Worm (Caenorhabditis elegans): ENCODE measurements around the gene Y47D7A.2.

Y47D7A.2 gene

ce11 chrV:4400118-4400517 is 20.0 kb upstream of the Y47D7A.2 start, which contains the start of gene F13A2.4:
Gene F13A2.4 (minus strand): TSS chrV:4400218.
- TF ChIP-seq mbf-1 (tag; optimal IDR thresholded peaks at IDR 0.05) (no peak), lin-13 (GFP tag; optimal IDR thresholded peaks at IDR 0.05) (no peak), nhr-21 (tag; optimal IDR thresholded peaks at IDR 0.05) (no peak), nhr-237 (tag; optimal IDR thresholded peaks at IDR 0.05) (no peak), zag-1 (tag; optimal IDR thresholded peaks at IDR 0.05) (no peak), sma-9 (GFP tag; optimal IDR thresholded peaks at IDR 0.05) (no peak), sma-9 (tag; optimal IDR thresholded peaks at IDR 0.05) (no peak), sma-3 (GFP tag; optimal IDR thresholded peaks at IDR 0.05) (no peak)

ce11 chrV:4401865-4402264 is 18.2 kb upstream of the Y47D7A.2 start, which contains the start of gene F13A2.5:
Gene F13A2.5 (minus strand): TSS chrV:4401965.
- TF ChIP-seq fos-1 (tag; optimal IDR thresholded peaks at IDR 0.05): no peak
- TF ChIP-seq mdl-1 (tag; optimal IDR thresholded peaks at IDR 0.05): no peak
- no peak for TF ChIP-seq skn-1 (tag; optimal IDR thresholded peaks at IDR 0.05)
- no peak for TF ChIP-seq nhr-23 (tag; optimal IDR thresholded peaks at IDR 0.05)
- no peak for TF ChIP-seq nhr-77 (tag; optimal IDR thresholded peaks at IDR 0.05)
- no peak for TF ChIP-seq nhr-237 (tag; optimal IDR thresholded peaks at IDR 0.05)
- TF ChIP-seq R02D3.7 (tag; optimal IDR thresholded peaks at IDR 0.05): no peak
- no peak for TF ChIP-seq sma-9 (GFP tag; optimal IDR thresholded peaks at IDR 0.05)
- no peak for TF ChIP-seq sma-9 (tag; optimal IDR thresholded peaks at IDR 0.05)
- no peak for TF ChIP-seq blmp-1 (tag; optimal IDR thresholded peaks at IDR 0.05; ENCODE audit: insufficient read depth)
- no peak for TF ChIP-seq ceh-82 (tag; optimal IDR thresholded peaks at IDR 0.05)
- TF ChIP-seq mab-5 (tag; optimal IDR thresholded peaks at IDR 0.05): no peak
- TF ChIP-seq unc-39 (tag; optimal IDR thresholded peaks at IDR 0.05): no peak
- no peak for TF ChIP-seq mbf-1 (tag; optimal IDR thresholded peaks at IDR 0.05)
- TF ChIP-seq F13H6.1 (tag; optimal IDR thresholded peaks at IDR 0.05): no peak
- TF ChIP-seq lin-13 (GFP tag; optimal IDR thresholded peaks at IDR 0.05): no peak
- no peak for TF ChIP-seq nhr-6 (tag; optimal IDR thresholded peaks at IDR 0.05)
- TF ChIP-seq dmd-4 (tag; optimal IDR thresholded peaks at IDR 0.05): no peak
- no peak for TF ChIP-seq elt-1 (tag; optimal IDR thresholded peaks at IDR 0.05)
- TF ChIP-seq unc-55 (GFP tag; optimal IDR thresholded peaks at IDR 0.05): no peak

- TF ChIP-seq F13H6.1 (tag; optimal IDR thresholded peaks at IDR 0.05) (no peak), ceh-82 (tag; optimal IDR thresholded peaks at IDR 0.05) (no peak), mbf-1 (tag; optimal IDR thresholded peaks at IDR 0.05) (no peak), nhr-21 (tag; optimal IDR thresholded peaks at IDR 0.05) (no peak), Y55F3AM.14 (GFP tag; optimal IDR thresholded peaks at IDR 0.05) (no peak), snpc-4 (tag; optimal IDR thresholded peaks at IDR 0.05) (no peak), lin-11 (tag; optimal IDR thresholded peaks at IDR 0.05) (no peak), lin-13 (GFP tag; optimal IDR thresholded peaks at IDR 0.05) (no peak), nhr-10 (tag; optimal IDR thresholded peaks at IDR 0.05) (no peak), nhr-129 (tag; optimal IDR thresholded peaks at IDR 0.05) (no peak), R02D3.7 (tag; optimal IDR thresholded peaks at IDR 0.05) (no peak), ztf-1 (GFP tag; conservative IDR thresholded peaks at IDR 0.05) (no peak), nhr-6 (tag; optimal IDR thresholded peaks at IDR 0.05) (no peak), skn-1 (tag; optimal IDR thresholded peaks at IDR 0.05) (no peak), nhr-77 (tag; optimal IDR thresholded peaks at IDR 0.05) (no peak), sma-9 (GFP tag; optimal IDR thresholded peaks at IDR 0.05) (no peak), sma-9 (tag; optimal IDR thresholded peaks at IDR 0.05) (no peak), mdl-1 (tag; optimal IDR thresholded peaks at IDR 0.05) (no peak)
These were observed 12.6 kb upstream of the Y47D7A.2 start, which contains the start of gene nhr-118 for ce11 chrV:4407519-4407918. Gene nhr-118 (plus strand): TSS chrV:4407819.

- no peak for TF ChIP-seq nhr-23 (tag; optimal IDR thresholded peaks at IDR 0.05)
- no peak for TF ChIP-seq mbf-1 (tag; optimal IDR thresholded peaks at IDR 0.05)
These were observed 9.4 kb upstream of the Y47D7A.2 start, which contains the start of gene Y47D7A.3 for ce11 chrV:4410643-4411042. Gene Y47D7A.3 (plus strand): TSS chrV:4410943.

- TF ChIP-seq dmd-4 (tag; optimal IDR thresholded peaks at IDR 0.05): no peak
- no peak for TF ChIP-seq lsy-2 (tag; optimal IDR thresholded peaks at IDR 0.05)
- no peak for TF ChIP-seq Y55F3AM.14 (GFP tag; optimal IDR thresholded peaks at IDR 0.05)
- TF ChIP-seq alr-1 (tag; optimal IDR thresholded peaks at IDR 0.05): no peak
- TF ChIP-seq blmp-1 (tag; optimal IDR thresholded peaks at IDR 0.05; ENCODE audit: insufficient read depth): no peak
- TF ChIP-seq mdl-1 (tag; optimal IDR thresholded peaks at IDR 0.05): no peak
- TF ChIP-seq nhr-12 (tag; optimal IDR thresholded peaks at IDR 0.05): no peak
- no peak for TF ChIP-seq fos-1 (tag; optimal IDR thresholded peaks at IDR 0.05)
These were observed 8.4 kb upstream of the Y47D7A.2 start, which contains the start of gene Y47D7A.17 for ce11 chrV:4411714-4412113. Gene Y47D7A.17 (minus strand): TSS chrV:4411814.
